Fruit fly (Drosophila melanogaster) whole organism, embryonic: ENCODE measurements around the gene CG13921.

Experiments
- B-H2 ChIP-seq: fragments of 200-800 bp; sonication (Bioruptor generic); optimal IDR thresholded peaks from 2 replicates; lab custom pipeline; 2018; ENCODE audit warnings: missing biosample characterization, mild to moderate bottlenecking, missing genetic modification characterization
- BtbVII ChIP-seq: fragments of 200-800 bp; sonication (Bioruptor generic); optimal IDR thresholded peaks from 3 replicates; lab custom pipeline; 2017; ENCODE audit warnings: missing biosample characterization, mild to moderate bottlenecking, missing genetic modification characterization
- C15 ChIP-seq: fragments of 200-800 bp; sonication (Bioruptor generic); IDR thresholded peaks from 3 replicates; pipeline ENCODE4 v1.3.6; 2022; ENCODE audit warnings: missing biosample characterization, missing genetic modification characterization
- CG10654 ChIP-seq: fragments of 200-800 bp; sonication (Bioruptor generic); optimal IDR thresholded peaks from 2 replicates; lab custom pipeline; 2016; ENCODE audit warnings: missing biosample characterization, missing genetic modification characterization
- CG11398 ChIP-seq: fragments of 200-800 bp; sonication (Bioruptor generic); optimal IDR thresholded peaks from 2 replicates; lab custom pipeline; 2016; ENCODE audit warnings: missing biosample characterization, missing genetic modification characterization
- CG11695 ChIP-seq: fragments of 200-800 bp; sonication (Bioruptor generic); IDR thresholded peaks from 3 replicates; pipeline ENCODE4 v1.3.6; 2022; ENCODE audit warnings: missing biosample characterization, missing genetic modification characterization
- CG14014 ChIP-seq: fragments of 200-800 bp; sonication (Bioruptor generic); IDR thresholded peaks from 2 replicates; pipeline ENCODE4 v1.3.6; 2022; ENCODE audit warnings: missing biosample characterization, missing genetic modification characterization
- CG15514 ChIP-seq: fragments of 200-800 bp; sonication (Bioruptor generic); optimal IDR thresholded peaks from 3 replicates; lab custom pipeline; 2017; ENCODE audit warnings: missing biosample characterization, missing genetic modification characterization, mild to moderate bottlenecking, moderate library complexity, missing genetic modification reagents
- CG1603 ChIP-seq: fragments of 200-800 bp; sonication (Bioruptor generic); optimal IDR thresholded peaks from 2 replicates; lab custom pipeline; 2019; ENCODE audit warnings: missing biosample characterization, mild to moderate bottlenecking, missing genetic modification characterization, moderate library complexity
- CG18599 ChIP-seq: fragments of 200-800 bp; sonication (Bioruptor generic); optimal IDR thresholded peaks from 3 replicates; lab custom pipeline; 2017; ENCODE audit warnings: missing biosample characterization, missing genetic modification characterization, mild to moderate bottlenecking, moderate library complexity, missing genetic modification reagents
- CG2712 ChIP-seq: fragments of 200-800 bp; optimal IDR thresholded peaks from 3 replicates; lab custom pipeline; 2019; ENCODE audit warnings: missing biosample characterization, mild to moderate bottlenecking, missing genetic modification characterization, moderate library complexity
- CG3065 ChIP-seq: fragments of 200-800 bp; sonication (Bioruptor generic); optimal IDR thresholded peaks from 2 replicates; lab custom pipeline; 2016; ENCODE audit warnings: missing biosample characterization, missing genetic modification characterization
- CG3281 ChIP-seq: fragments of 200-800 bp; sonication (Bioruptor generic); optimal IDR thresholded peaks from 3 replicates; lab custom pipeline; 2017; ENCODE audit warnings: missing biosample characterization, mild to moderate bottlenecking, missing genetic modification characterization
- CG3838 ChIP-seq: fragments of 200-800 bp; sonication (Bioruptor generic); optimal IDR thresholded peaks from 3 replicates; lab custom pipeline; 2016; ENCODE audit warnings: missing biosample characterization, missing genetic modification characterization
- CG6689 ChIP-seq: fragments of 200-800 bp; sonication (Bioruptor generic); IDR thresholded peaks from 2 replicates; pipeline ENCODE4 v1.3.6; 2022; ENCODE audit warnings: missing biosample characterization, missing genetic modification characterization
- CG6765 ChIP-seq: fragments of 200-800 bp; sonication (Bioruptor generic); optimal IDR thresholded peaks from 3 replicates; lab custom pipeline; 2017; ENCODE audit warnings: missing biosample characterization, mild to moderate bottlenecking, missing genetic modification characterization
- CG6854 ChIP-seq: fragments of 200-800 bp; sonication (Bioruptor generic); optimal IDR thresholded peaks from 3 replicates; lab custom pipeline; 2017; ENCODE audit warnings: missing biosample characterization, mild to moderate bottlenecking, missing genetic modification characterization
- CG9932 ChIP-seq: fragments of 200-800 bp; sonication (Bioruptor generic); IDR thresholded peaks from 2 replicates; pipeline ENCODE4 v1.3.6; 2022; ENCODE audit warnings: missing biosample characterization, missing genetic modification characterization
- CHES-1-like ChIP-seq: fragments of 200-800 bp; sonication (Bioruptor generic); optimal IDR thresholded peaks from 2 replicates; lab custom pipeline; 2016; ENCODE audit warnings: missing biosample characterization, missing genetic modification characterization
- Dbx ChIP-seq: fragments of 200-800 bp; sonication (Bioruptor generic); IDR thresholded peaks from 3 replicates; pipeline ENCODE4 v1.3.6; 2022; ENCODE audit warnings: missing biosample characterization, missing genetic modification characterization
- Eip74EF ChIP-seq, 2 experiments: fragments of 200-800 bp in 1 of 2; fragments of >200 bp in 1 of 2; sonication (Bioruptor generic) in 1 of 2; optimal IDR thresholded peaks; 2 replicates each; lab custom pipeline; 2017 to 2019; ENCODE audit warnings: missing biosample characterization in 2 of 2, missing genetic modification characterization in 2 of 2, mild to moderate bottlenecking in 1 of 2, moderate library complexity in 1 of 2
- Fer1 ChIP-seq: fragments of 200-800 bp; sonication (Bioruptor generic); optimal IDR thresholded peaks from 2 replicates; lab custom pipeline; 2017; ENCODE audit warnings: missing biosample characterization, mild to moderate bottlenecking, missing genetic modification characterization
- HHEX ChIP-seq: fragments of 200-800 bp; sonication (Bioruptor generic); optimal IDR thresholded peaks from 3 replicates; lab custom pipeline; 2017; ENCODE audit warnings: missing biosample characterization, mild to moderate bottlenecking, missing genetic modification characterization, missing genetic modification reagents
- MBD-R2 ChIP-seq: fragments of 200-800 bp; sonication (Bioruptor generic); IDR thresholded peaks from 2 replicates; pipeline ENCODE4 v1.3.6; 2022; ENCODE audit warnings: missing biosample characterization, missing genetic modification characterization
- Mes4 ChIP-seq: fragments of 200-800 bp; sonication (Bioruptor generic); optimal IDR thresholded peaks from 2 replicates; lab custom pipeline; 2016; ENCODE audit warnings: missing biosample characterization, missing genetic modification characterization
- Optix ChIP-seq: fragments of 200-800 bp; sonication (Bioruptor generic); IDR thresholded peaks from 3 replicates; pipeline ENCODE4 v1.3.6; 2022; ENCODE audit warnings: missing biosample characterization, missing genetic modification characterization
- Rx ChIP-seq: fragments of 200-800 bp; sonication (Bioruptor generic); IDR thresholded peaks from 2 replicates; pipeline ENCODE4 v1.3.6; 2022; ENCODE audit warnings: missing biosample characterization, missing genetic modification characterization
- Scr ChIP-seq: fragments of 200-800 bp; sonication (Bioruptor generic); IDR thresholded peaks from 2 replicates; pipeline ENCODE4 v1.3.6; 2022; ENCODE audit warnings: missing biosample characterization, missing genetic modification characterization; ENCODE audit not compliant: partially characterized antibody
- Side ChIP-seq: fragments of 200-800 bp; sonication (Bioruptor generic); optimal IDR thresholded peaks from 2 replicates; lab custom pipeline; 2016; ENCODE audit warnings: missing biosample characterization, missing genetic modification characterization
- Trl ChIP-seq, 3 experiments: fragments of >200 bp in 2 of 3; fragments of 200-800 bp in 1 of 3; sonication (Bioruptor generic) in 1 of 3; optimal IDR thresholded peaks; 2 replicates in 1 of 3; 3 replicates in 2 of 3; lab custom pipeline; 2016 to 2017; ENCODE audit warnings: missing biosample characterization in 1 of 3, missing genetic modification characterization in 1 of 3
- chinmo ChIP-seq: fragments of 200-800 bp; sonication (Bioruptor generic); IDR thresholded peaks from 4 replicates; pipeline ENCODE4 v1.3.6; 2022; ENCODE audit warnings: missing biosample characterization, missing genetic modification characterization; ENCODE audit not compliant: partially characterized antibody
- danr ChIP-seq: fragments of 200-800 bp; sonication (Bioruptor generic); IDR thresholded peaks from 2 replicates; pipeline ENCODE4 v1.3.6; 2022; ENCODE audit warnings: missing biosample characterization, missing genetic modification characterization
- dysf ChIP-seq: fragments of 200-800 bp; sonication (Bioruptor generic); IDR thresholded peaks from 3 replicates; pipeline ENCODE4 v1.3.6; 2022; ENCODE audit warnings: missing biosample characterization, missing genetic modification characterization
- grau ChIP-seq: fragments of 200-800 bp; optimal IDR thresholded peaks from 3 replicates; lab custom pipeline; 2019; ENCODE audit warnings: missing biosample characterization, mild to moderate bottlenecking, missing genetic modification characterization, moderate library complexity
- grn ChIP-seq: fragments of 200-800 bp; sonication (Bioruptor generic); optimal IDR thresholded peaks from 3 replicates; lab custom pipeline; 2017; ENCODE audit warnings: missing biosample characterization, missing genetic modification characterization
- gsb ChIP-seq: fragments of 200-800 bp; sonication (Bioruptor generic); IDR thresholded peaks from 2 replicates; pipeline ENCODE4 v1.3.6; 2022; ENCODE audit warnings: missing biosample characterization, missing genetic modification characterization
- kah ChIP-seq: fragments of 200-800 bp; sonication (Bioruptor generic); optimal IDR thresholded peaks from 2 replicates; lab custom pipeline; 2018; ENCODE audit warnings: missing biosample characterization, mild to moderate bottlenecking, missing genetic modification characterization
- knrl ChIP-seq: fragments of 200-800 bp; sonication (Bioruptor generic); IDR thresholded peaks from 3 replicates; pipeline ENCODE4 v1.3.6; 2022; ENCODE audit warnings: missing biosample characterization, missing genetic modification characterization; ENCODE audit not compliant: partially characterized antibody
- nmo ChIP-seq: fragments of 200-800 bp; sonication (Bioruptor generic); optimal IDR thresholded peaks from 2 replicates; lab custom pipeline; 2018; ENCODE audit warnings: missing biosample characterization, mild to moderate bottlenecking, missing genetic modification characterization, moderate library complexity
- sd ChIP-seq: fragments of 200-800 bp; sonication (Bioruptor generic); optimal IDR thresholded peaks from 3 replicates; lab custom pipeline; 2018; ENCODE audit warnings: missing biosample characterization, mild to moderate bottlenecking, missing genetic modification characterization, moderate library complexity
- sens ChIP-seq: fragments of 200-800 bp; sonication (Bioruptor generic); peaks from one replicate; lab custom pipeline; 2016; ENCODE audit warnings: missing biosample characterization, missing genetic modification characterization
- sim ChIP-seq: fragments of 200-800 bp; sonication (Bioruptor generic); IDR thresholded peaks from 2 replicates; pipeline ENCODE4 v1.3.6; 2022; ENCODE audit warnings: missing biosample characterization, missing genetic modification characterization
- so ChIP-seq: fragments of 200-800 bp; sonication (Bioruptor generic); IDR thresholded peaks from 3 replicates; pipeline ENCODE4 v1.3.6; 2022; ENCODE audit warnings: missing biosample characterization, missing genetic modification characterization
- sob ChIP-seq: fragments of 200-800 bp; sonication (Bioruptor generic); IDR thresholded peaks from 2 replicates; pipeline ENCODE4 v1.3.6; 2022; ENCODE audit warnings: missing biosample characterization, missing genetic modification characterization
- vnd ChIP-seq: fragments of 200-800 bp; sonication (Bioruptor generic); IDR thresholded peaks from 3 replicates; pipeline ENCODE4 v1.3.6; 2022; ENCODE audit warnings: missing biosample characterization, missing genetic modification characterization; ENCODE audit not compliant: partially characterized antibody
- vvl ChIP-seq: fragments of 200-800 bp; sonication (Bioruptor generic); IDR thresholded peaks from 2 replicates; pipeline ENCODE4 v1.3.6; 2022; ENCODE audit warnings: missing biosample characterization, missing genetic modification characterization
- zfh1 ChIP-seq: fragments of 200-800 bp; sonication (Bioruptor generic); IDR thresholded peaks from 3 replicates; pipeline ENCODE4 v1.3.6; 2022; ENCODE audit warnings: missing biosample characterization, missing genetic modification characterization

Gene CG13921

dm6 chr3L:1794164-1794942 is 47.6 kb downstream of the CG13921 start (continued):
- TF ChIP-seq CG11398 (GFP tag; lab: Kevin White, UChicago): peak; percentile 27
- peak; percentile 32 for TF ChIP-seq CHES-1-like (GFP tag; lab: Kevin White, UChicago)
- peak; percentile 58 for TF ChIP-seq grn (GFP tag; lab: Kevin White, UChicago)
- TF ChIP-seq CG6765 (GFP tag; lab: Kevin White, UChicago): peak; percentile 66
- peak; percentile 84 for TF ChIP-seq B-H2 (GFP tag; lab: Kevin White, UChicago)
- no peak for TF ChIP-seq gsb (GFP tag; lab: Robert Waterston, UW)
- TF ChIP-seq CG2712 (tag; lab: Kevin White, UChicago): no peak
- 0 out of 2 replicates have a peak, but pooled peaks have one; percentile 20 for TF ChIP-seq sim (GFP tag; lab: Robert Waterston, UW)
- TF ChIP-seq vnd (GFP tag; lab: Robert Waterston, UW): 0 out of 3 replicates have a peak, but pooled peaks have one; percentile 14
- TF ChIP-seq HHEX: peak; percentile 27
- peak in 1 of 2 experiments; percentile 63 for TF ChIP-seq Eip74EF (GFP tag; optimal IDR thresholded peaks at IDR 0.05; lab: Kevin White, UChicago)
- no peak for TF ChIP-seq CG1603 (tag; lab: Kevin White, UChicago)
- TF ChIP-seq sd: peak; percentile 91
- 0 out of 2 replicates have a peak, but pooled peaks have one; percentile 28 for TF ChIP-seq Scr (GFP tag; lab: Robert Waterston, UW)
- TF ChIP-seq CG6854: peak; percentile 31
- peak; percentile 98 for TF ChIP-seq chinmo (GFP tag; lab: Robert Waterston, UW)
- 0 out of 3 replicates have a peak, but pooled peaks have one; percentile 27 for TF ChIP-seq Optix
- TF ChIP-seq knrl (GFP tag; lab: Robert Waterston, UW): peak; percentile 36; the same call in 1 of the 3 replicates
- TF ChIP-seq Rx (GFP tag; lab: Robert Waterston, UW): no peak
- peak; percentile 61; the same call in 1 of the 3 replicates for TF ChIP-seq Dbx (GFP tag; lab: Robert Waterston, UW)
- TF ChIP-seq so (GFP tag; lab: Robert Waterston, UW): peak; percentile 59; the same call in 1 of the 3 replicates
- TF ChIP-seq Fer1: peak; percentile 57
- no peak for TF ChIP-seq Side (GFP tag; lab: Kevin White, UChicago)
- peak; percentile 86 to 97 for TF ChIP-seq Trl (optimal IDR thresholded peaks at IDR 0.05; lab: Kevin White, UChicago)
- peak; percentile 8 for TF ChIP-seq Trl (GFP tag; optimal IDR thresholded peaks at IDR 0.05; lab: Kevin White, UChicago)
- TF ChIP-seq zfh1 (GFP tag; lab: Robert Waterston, UW): 0 out of 3 replicates have a peak, but pooled peaks have one; percentile 32
- TF ChIP-seq CG3838 (GFP tag; lab: Kevin White, UChicago): peak; percentile 60
- peak; percentile 28 for TF ChIP-seq sens (GFP tag; lab: Kevin White, UChicago)
- peak; percentile 17 for TF ChIP-seq nmo (GFP tag; lab: Kevin White, UChicago)
- TF ChIP-seq BtbVII (GFP tag; lab: Kevin White, UChicago): peak; percentile 79
- TF ChIP-seq CG6689 (GFP tag; lab: Robert Waterston, UW): 0 out of 2 replicates have a peak, but pooled peaks have one; percentile 11
- no peak for TF ChIP-seq CG10654 (GFP tag; lab: Kevin White, UChicago)
- TF ChIP-seq CG14014 (GFP tag; lab: Robert Waterston, UW): peak; percentile 44; the same call in 1 of the 2 replicates
- TF ChIP-seq kah: peak; percentile 9
- TF ChIP-seq C15 (GFP tag; lab: Robert Waterston, UW): no peak
- TF ChIP-seq CG15514 (GFP tag; lab: Kevin White, UChicago): peak; percentile 49
- TF ChIP-seq CG9932: peak; percentile 50; the same call in 1 of the 2 replicates
- peak; percentile 30; the same call in 1 of the 3 replicates for TF ChIP-seq dysf (GFP tag; lab: Robert Waterston, UW)
- TF ChIP-seq CG3065 (GFP tag; lab: Kevin White, UChicago): no peak
- peak; percentile 70 for TF ChIP-seq vvl
- peak; percentile 3 for TF ChIP-seq grau (tag; lab: Kevin White, UChicago)
- no peak for TF ChIP-seq danr
- peak; percentile 57 for TF ChIP-seq CG3281 (GFP tag; lab: Kevin White, UChicago)
- TF ChIP-seq CG18599: peak; percentile 50
- TF ChIP-seq MBD-R2 (GFP tag; lab: Robert Waterston, UW): peak; percentile 30; the same call in 1 of the 2 replicates
- TF ChIP-seq sob (GFP tag; lab: Robert Waterston, UW): peak; percentile 61; the same call in 1 of the 2 replicates
- TF ChIP-seq Mes4 (GFP tag; lab: Kevin White, UChicago): no peak
- peak; percentile 63; the same call in 1 of the 3 replicates for TF ChIP-seq CG11695 (GFP tag; lab: Robert Waterston, UW)
